Worm (Caenorhabditis elegans): ENCODE data around the gene srg-40.

srg-40 gene

ce11 chrV:11164475-11164874, at the start of gene srg-40:
srg-40 (minus strand) TSS chrV:11164575.
- TF ChIP-seq F39B2.1 (GFP tag; IDR thresholded peaks at IDR 0.05) (no peak), lin-40 (tag; optimal IDR thresholded peaks at IDR 0.05) (no peak), K11D2.4 (GFP tag; IDR thresholded peaks at IDR 0.05) (no peak), mel-28 (tag; optimal IDR thresholded peaks at IDR 0.05; ENCODE audit: borderline replicate concordance) (no peak), dpff-1 (tag; optimal IDR thresholded peaks at IDR 0.05) (no peak), Y53F4B.3 (GFP tag; IDR thresholded peaks at IDR 0.05) (no peak), attf-6 (GFP tag; IDR thresholded peaks at IDR 0.05) (no peak)

ce11 chrV:11211323-11211722, 46.9 kb upstream of the srg-40 start:
- TF ChIP-seq sptf-2 (GFP tag; optimal IDR thresholded peaks at IDR 0.05) (no peak), hmg-1.2 (GFP tag; IDR thresholded peaks at IDR 0.05) (0 out of 2 replicates have a peak, but pooled peaks have one; percentile 11)

- TF ChIP-seq C17E4.6 (GFP tag; IDR thresholded peaks at IDR 0.05) (no peak), F39B2.1 (GFP tag; IDR thresholded peaks at IDR 0.05) (no peak), fkh-3 (tag; optimal IDR thresholded peaks at IDR 0.05) (no peak), athp-1 (tag; optimal IDR thresholded peaks at IDR 0.05) (no peak), F57C9.4 (tag; optimal IDR thresholded peaks at IDR 0.05) (no peak), lin-35 (GFP tag; optimal IDR thresholded peaks at IDR 0.05) (no peak), F22D6.2 (tag; optimal IDR thresholded peaks at IDR 0.05) (no peak), akir-1 (GFP tag; optimal IDR thresholded peaks at IDR 0.05) (no peak), tbp1 (GFP tag; optimal IDR thresholded peaks at IDR 0.05) (no peak), ZK185.1 (tag; optimal IDR thresholded peaks at IDR 0.05; ENCODE audit: poor library complexity, severe bottlenecking) (no peak), lsl-1 (GFP tag; optimal IDR thresholded peaks at IDR 0.05) (no peak), let-607 (tag; optimal IDR thresholded peaks at IDR 0.05) (no peak), mcd-1 (GFP tag; IDR thresholded peaks at IDR 0.05) (no peak), egrh-3 (GFP tag; IDR thresholded peaks at IDR 0.05) (no peak)
Measured at ce11 chrV:11209452-11210188, 45.2 kb upstream of the srg-40 start.

- TF ChIP-seq nhr-120 (GFP tag; IDR thresholded peaks at IDR 0.05) (no peak), aptf-3 (GFP tag; IDR thresholded peaks at IDR 0.05) (no peak), rcor-1 (GFP tag; IDR thresholded peaks at IDR 0.05) (no peak), unc-62 (GFP tag; optimal IDR thresholded peaks at IDR 0.05) (peak; percentile 5), atf-7 (tag; optimal IDR thresholded peaks at IDR 0.05) (no peak), lin-26 (GFP tag; IDR thresholded peaks at IDR 0.05) (no peak), ceh-91 (GFP tag; IDR thresholded peaks at IDR 0.05) (no peak), tlf-1 (GFP tag; optimal IDR thresholded peaks at IDR 0.05) (no peak)
Measured at ce11 chrV:11206467-11206866, 42.1 kb upstream of the srg-40 start.

ce11 chrV:11204452-11204851, 40.1 kb upstream of the srg-40 start:
- no peak for TF ChIP-seq mcd-1 (GFP tag; IDR thresholded peaks at IDR 0.05)
- TF ChIP-seq egrh-3 (GFP tag; IDR thresholded peaks at IDR 0.05), result no peak

Data from whole organism, young adult.